Worm (Caenorhabditis elegans) whole organism, mixed stage, embryonic: ENCODE measurements around the gene str-171.

Experiments used
- M03D4.4 ChIP-seq: sonication (generic microtip); optimal IDR thresholded peaks from 2 replicates; lab custom pipeline; 2017; ENCODE audit warnings: mild to moderate bottlenecking, missing genetic modification characterization, missing compliant biosample characterization
- ces-1 ChIP-seq: fragments of 150-350 bp; optimal IDR thresholded peaks from 2 replicates; lab custom pipeline; 2014; ENCODE audit warnings: missing biosample characterization, missing genetic modification reagents, missing genetic modification characterization
- elt-1 ChIP-seq: sonication (generic microtip); optimal IDR thresholded peaks from 2 replicates; lab custom pipeline; 2017; ENCODE audit warnings: missing genetic modification characterization, mild to moderate bottlenecking, missing compliant biosample characterization, antibody characterized with exemption, moderate library complexity, borderline replicate concordance; ENCODE audit not compliant: insufficient read depth
- mep-1 ChIP-seq: fragments of 150-350 bp; optimal IDR thresholded peaks from 2 replicates; lab custom pipeline; 2017; ENCODE audit warnings: missing biosample characterization, missing genetic modification reagents, missing genetic modification characterization, inconsistent platforms
- nhr-237 ChIP-seq: fragments of 150-350 bp; optimal IDR thresholded peaks from 2 replicates; lab custom pipeline; 2014; ENCODE audit warnings: missing biosample characterization, missing genetic modification characterization
- nhr-28 ChIP-seq: fragments of 150-350 bp; optimal IDR thresholded peaks from 2 replicates; lab custom pipeline; 2014; ENCODE audit warnings: missing biosample characterization, missing genetic modification characterization
- nhr-76 ChIP-seq: sonication (generic microtip); optimal IDR thresholded peaks from 2 replicates; lab custom pipeline; 2017; ENCODE audit warnings: missing biosample characterization, missing genetic modification characterization
- snpc-4 ChIP-seq: fragments of 150-350 bp; optimal IDR thresholded peaks from 2 replicates; lab custom pipeline; 2014; ENCODE audit warnings: missing biosample characterization, missing genetic modification characterization
- unc-62 ChIP-seq: fragments of 150-350 bp; optimal IDR thresholded peaks from 2 replicates; lab custom pipeline; 2014; ENCODE audit warnings: missing biosample characterization, missing genetic modification reagents, missing genetic modification characterization
- ztf-11 ChIP-seq: fragments of 150-350 bp; optimal IDR thresholded peaks from 2 replicates; lab custom pipeline; 2014; ENCODE audit warnings: missing biosample characterization, missing genetic modification characterization

DNA sequence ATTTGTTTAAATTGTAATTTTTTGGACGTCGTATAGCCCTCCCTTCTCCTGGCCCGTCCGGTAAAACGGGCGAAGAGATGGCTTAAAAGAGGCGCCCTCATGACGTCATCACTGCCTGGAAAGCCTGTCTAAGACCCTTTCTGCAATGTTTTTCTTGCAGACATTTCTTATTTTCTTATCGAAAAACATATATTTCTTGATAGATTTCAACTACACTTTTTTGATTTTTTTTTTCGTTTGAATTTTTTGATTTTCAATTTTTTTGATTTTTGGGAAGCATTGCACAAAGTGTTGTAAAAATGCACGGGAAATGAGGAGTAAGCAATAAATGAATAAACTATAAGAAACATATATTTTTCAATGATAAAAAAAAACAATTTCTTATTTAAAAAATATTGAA, 18.3 kb downstream of the str-171 start, which contains the start of gene T01G5.6:
- TF ChIP-seq unc-62 (GFP tag; lab: Kevin White, UChicago) (no peak), elt-1 (tag; lab: Kevin White, UChicago) (no peak), ztf-11 (no peak), nhr-28 (tag; lab: Kevin White, UChicago) (no peak), nhr-237 (tag; lab: Kevin White, UChicago) (no peak), mep-1 (tag; lab: Kevin White, UChicago) (no peak), ces-1 (GFP tag; lab: Kevin White, UChicago) (no peak), nhr-76 (tag; lab: Kevin White, UChicago) (no peak), snpc-4 (tag; lab: Kevin White, UChicago) (no peak), M03D4.4 (tag; lab: Kevin White, UChicago) (no peak)
